Worm (Caenorhabditis elegans) whole organism, L1 larva: Measurements from ENCODE around the gene oac-7.
"Not testable (repeated sequence)": the region's sequence is repeated elsewhere in the genome, so short reads cannot be mapped to it uniquely, and the experiment has no call there.

Experiments
- F16B12.6 ChIP-seq: fragments of 150-350 bp; optimal IDR thresholded peaks from 2 replicates; lab custom pipeline; 2014; ENCODE audit warnings: missing biosample characterization, missing genetic modification characterization
- aha-1 ChIP-seq: fragments of 150-350 bp; optimal IDR thresholded peaks from 2 replicates; lab custom pipeline; 2014; ENCODE audit warnings: missing biosample characterization, missing genetic modification characterization
- alr-1 ChIP-seq: fragments of 200-800 bp; sonication (Bioruptor generic); optimal IDR thresholded peaks from 2 replicates; lab custom pipeline; 2018; ENCODE audit warnings: borderline replicate concordance, mild to moderate bottlenecking, missing genetic modification characterization, missing compliant biosample characterization
- blmp-1 ChIP-seq: fragments of 150-350 bp; optimal IDR thresholded peaks from 2 replicates; lab custom pipeline; 2014; ENCODE audit warnings: missing biosample characterization, missing genetic modification characterization
- dpl-1 ChIP-seq, 3 experiments: fragments of 150-350 bp in 2 of 3; sonication (generic microtip) in 1 of 3; optimal IDR thresholded peaks; 2 replicates each; lab custom pipeline; 2014 to 2017; ENCODE audit warnings: missing biosample characterization in 3 of 3, missing genetic modification characterization in 3 of 3, missing genetic modification reagents in 3 of 3
- efl-1 ChIP-seq, 4 experiments: fragments of 150-350 bp; optimal IDR thresholded peaks in 3 of 4; peaks in 1 of 4; 1 replicate in 1 of 4; 2 replicates in 3 of 4; lab custom pipeline; 2014; ENCODE audit warnings: missing biosample characterization in 2 of 4, missing genetic modification characterization in 2 of 4, missing genetic modification reagents in 2 of 4
- elt-2 ChIP-seq: sonication (generic microtip); optimal IDR thresholded peaks from 2 replicates; lab custom pipeline; 2016; ENCODE audit warnings: missing genetic modification characterization, mild to moderate bottlenecking, inconsistent platforms, missing compliant biosample characterization, missing genetic modification reagents
- grh-1 ChIP-seq: fragments of 200-800 bp; sonication (Bioruptor generic); IDR thresholded peaks from 2 replicates; pipeline ENCODE4 v1.3.6; 2022; ENCODE audit warnings: missing genetic modification reagents, missing genetic modification characterization, missing compliant biosample characterization
- jun-1 ChIP-seq: fragments of 150-350 bp; optimal IDR thresholded peaks from 2 replicates; lab custom pipeline; 2014; ENCODE audit warnings: missing biosample characterization, missing genetic modification reagents, missing genetic modification characterization
- lin-35 ChIP-seq, 2 experiments: fragments of 150-350 bp; optimal IDR thresholded peaks; 2 replicates each; lab custom pipeline; 2014; ENCODE audit warnings: missing biosample characterization in 2 of 2, missing genetic modification characterization in 2 of 2, missing genetic modification reagents in 2 of 2
- lsy-2 ChIP-seq, 2 experiments: fragments of 150-350 bp; optimal IDR thresholded peaks; 2 replicates each; lab custom pipeline; 2014; ENCODE audit warnings: missing biosample characterization in 2 of 2, missing genetic modification characterization in 2 of 2
- mdl-1 ChIP-seq, 2 experiments: fragments of 150-350 bp; optimal IDR thresholded peaks; 2 replicates each; lab custom pipeline; 2014 to 2017; ENCODE audit warnings: missing biosample characterization in 2 of 2, missing genetic modification characterization in 2 of 2, inconsistent platforms in 1 of 2
- mef-2 ChIP-seq: fragments of 150-350 bp; optimal IDR thresholded peaks from 2 replicates; lab custom pipeline; 2014; ENCODE audit warnings: missing biosample characterization, missing genetic modification characterization
- mep-1 ChIP-seq: fragments of 150-350 bp; optimal IDR thresholded peaks from 2 replicates; lab custom pipeline; 2014; ENCODE audit warnings: missing biosample characterization, missing genetic modification characterization
- nhr-20 ChIP-seq: sonication (generic microtip); optimal IDR thresholded peaks from 2 replicates; lab custom pipeline; 2016; ENCODE audit warnings: mild to moderate bottlenecking, missing genetic modification characterization, missing compliant biosample characterization
- nhr-28 ChIP-seq: fragments of 150-350 bp; optimal IDR thresholded peaks from 2 replicates; lab custom pipeline; 2014; ENCODE audit warnings: missing biosample characterization, missing genetic modification characterization
- nhr-47 ChIP-seq: sonication (generic microtip); optimal IDR thresholded peaks from 2 replicates; lab custom pipeline; 2016; ENCODE audit warnings: mild to moderate bottlenecking, missing genetic modification characterization, moderate library complexity, missing compliant biosample characterization
- nhr-71 ChIP-seq: sonication (generic microtip); optimal IDR thresholded peaks from 2 replicates; lab custom pipeline; 2016; ENCODE audit warnings: mild to moderate bottlenecking, missing genetic modification characterization, moderate library complexity, missing compliant biosample characterization
- nhr-77 ChIP-seq: fragments of 150-350 bp; optimal IDR thresholded peaks from 2 replicates; lab custom pipeline; 2014; ENCODE audit warnings: missing biosample characterization, missing genetic modification characterization
- nhr-85 ChIP-seq: sonication (generic microtip); peaks from one replicate; lab custom pipeline; 2016; ENCODE audit warnings: missing genetic modification characterization, inconsistent platforms, missing compliant biosample characterization
- nhr-90 ChIP-seq: sonication (generic microtip); optimal IDR thresholded peaks from 2 replicates; lab custom pipeline; 2016; ENCODE audit warnings: mild to moderate bottlenecking, missing genetic modification characterization, missing compliant biosample characterization; ENCODE audit not compliant: poor library complexity
- pag-3 ChIP-seq: sonication (generic microtip); optimal IDR thresholded peaks from 2 replicates; lab custom pipeline; 2017; ENCODE audit warnings: missing genetic modification characterization, mild to moderate bottlenecking, missing compliant biosample characterization, antibody characterized with exemption, borderline replicate concordance; ENCODE audit not compliant: insufficient read depth
- pqm-1 ChIP-seq: sonication (generic microtip); optimal IDR thresholded peaks from 3 replicates; lab custom pipeline; 2017; ENCODE audit warnings: missing biosample characterization, missing genetic modification characterization
- snpc-4 ChIP-seq: fragments of 150-350 bp; optimal IDR thresholded peaks from 2 replicates; lab custom pipeline; 2014; ENCODE audit warnings: missing biosample characterization, missing genetic modification characterization
- sox-4 ChIP-seq: sonication (generic microtip); optimal IDR thresholded peaks from 2 replicates; lab custom pipeline; 2016; ENCODE audit warnings: missing genetic modification characterization, missing compliant biosample characterization
- sup-37 ChIP-seq: fragments of 200-800 bp; sonication (Bioruptor generic); optimal IDR thresholded peaks from 2 replicates; lab custom pipeline; 2018; ENCODE audit warnings: mild to moderate bottlenecking, missing genetic modification characterization, missing compliant biosample characterization
- swsn-7 ChIP-seq: sonication (generic microtip); optimal IDR thresholded peaks from 2 replicates; lab custom pipeline; 2016; ENCODE audit warnings: missing genetic modification characterization, missing compliant biosample characterization
- tlp-1 ChIP-seq: fragments of 150-350 bp; optimal IDR thresholded peaks from 2 replicates; lab custom pipeline; 2014; ENCODE audit warnings: missing biosample characterization, missing genetic modification characterization
- unc-130 ChIP-seq: fragments of 150-350 bp; optimal IDR thresholded peaks from 2 replicates; lab custom pipeline; 2017; ENCODE audit warnings: missing biosample characterization, missing genetic modification characterization, inconsistent platforms
- vab-15 ChIP-seq: sonication (generic microtip); optimal IDR thresholded peaks from 2 replicates; lab custom pipeline; 2017; ENCODE audit warnings: missing genotype, mild to moderate bottlenecking, missing genetic modification characterization, missing compliant biosample characterization
- zip-4 ChIP-seq: fragments of 200-800 bp; sonication (Bioruptor generic); optimal IDR thresholded peaks from 2 replicates; lab custom pipeline; 2018; ENCODE audit warnings: mild to moderate bottlenecking, missing genetic modification characterization, moderate library complexity, missing compliant biosample characterization

oac-7 gene

DNA sequence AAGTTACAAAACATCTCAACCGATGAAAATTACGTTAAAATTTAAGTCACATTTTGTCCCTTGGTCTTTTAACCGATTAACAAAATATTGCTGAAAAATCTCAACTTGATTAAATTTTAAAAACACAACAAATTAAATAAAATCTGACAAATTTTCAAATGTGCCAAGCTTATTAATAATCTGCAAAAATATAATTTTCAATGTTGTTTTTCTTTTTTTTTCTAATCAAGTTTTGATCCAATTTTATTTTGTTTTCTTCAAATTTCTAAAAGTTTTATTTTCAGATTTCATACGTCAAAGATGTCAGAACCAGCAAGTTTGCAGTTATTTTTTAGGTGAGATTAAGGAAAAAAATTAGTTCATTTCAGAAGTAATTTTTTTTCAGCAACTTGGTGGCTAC lies 26.7 kb downstream of the oac-7 start, which contains the start of gene srw-87:
Gene srw-87 (plus strand): TSS at position 301 of the 400 bp plus-strand sequence.
- TF ChIP-seq nhr-85 (tag; lab: Kevin White, UChicago) = no peak
- no peak for TF ChIP-seq nhr-77 (tag; lab: Kevin White, UChicago)
- no peak for TF ChIP-seq mef-2
- TF ChIP-seq nhr-28 (tag; lab: Kevin White, UChicago) = no peak
- TF ChIP-seq vab-15 (tag; lab: Kevin White, UChicago) = no peak
- no peak for TF ChIP-seq jun-1 (tag; lab: Kevin White, UChicago)
- no peak for TF ChIP-seq nhr-71
- no peak for TF ChIP-seq blmp-1
- no peak for TF ChIP-seq alr-1 (tag; lab: Kevin White, UChicago)

DNA sequence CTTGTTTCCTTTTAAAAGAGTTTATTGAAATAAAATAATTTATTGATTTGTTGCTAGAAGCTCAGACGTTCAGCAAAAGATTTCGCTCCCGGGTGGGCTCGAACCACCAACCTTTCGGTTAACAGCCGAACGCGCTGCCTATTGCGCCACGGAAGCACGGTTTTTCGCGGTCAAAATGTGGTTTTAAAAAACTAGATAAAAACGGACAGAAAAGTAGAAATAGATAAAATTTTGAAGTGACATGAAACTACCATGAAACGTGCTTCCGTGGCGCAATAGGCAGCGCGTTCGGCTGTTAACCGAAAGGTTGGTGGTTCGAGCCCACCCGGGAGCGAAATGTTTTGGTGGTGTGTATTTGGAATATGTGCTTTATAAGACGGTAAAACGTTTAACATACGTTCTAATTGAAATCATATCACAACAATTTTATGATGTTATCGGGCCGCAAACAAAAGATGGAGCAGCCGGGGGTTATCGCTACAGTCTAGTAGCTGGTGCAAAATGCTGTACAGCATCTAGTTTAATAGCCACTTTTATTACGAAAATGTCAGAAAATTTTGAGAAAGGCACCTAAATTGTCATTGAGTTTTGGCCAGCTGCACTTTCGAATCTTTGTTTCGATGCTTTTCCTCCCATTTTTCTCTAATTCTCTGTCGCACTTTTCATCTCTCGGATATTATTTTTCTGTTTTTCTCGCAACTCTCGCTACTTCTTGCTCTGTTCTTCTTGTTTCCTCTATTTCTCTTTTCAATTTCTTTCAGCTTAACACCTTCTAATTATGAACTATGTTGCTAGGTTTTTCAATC lies 28.9 kb downstream of the oac-7 start, which contains the start of gene slc-9B.2:
Gene slc-9B.2 (plus strand): TSS at position 756 of the 806 bp plus-strand sequence.
- TF ChIP-seq nhr-90 (tag; lab: Kevin White, UChicago) (peak; percentile 37), nhr-85 (tag; lab: Kevin White, UChicago) (peak; percentile 4), efl-1 (optimal IDR thresholded peaks at IDR 0.05; lab: Kevin White, UChicago) (peak in 1 of 2 experiments; percentile 7), grh-1 (GFP tag; lab: Robert Waterston, UW) (0 out of 2 replicates have a peak, but pooled peaks have one; percentile 20)
- not testable (repeated sequence) for TF ChIP-seq efl-1 (GFP tag; optimal IDR thresholded peaks at IDR 0.05 in 1 of 2; lab: Kevin White, UChicago)
- TF ChIP-seq, all 84 proteins: peak for 4; not testable (repeated sequence) for 80

DNA sequence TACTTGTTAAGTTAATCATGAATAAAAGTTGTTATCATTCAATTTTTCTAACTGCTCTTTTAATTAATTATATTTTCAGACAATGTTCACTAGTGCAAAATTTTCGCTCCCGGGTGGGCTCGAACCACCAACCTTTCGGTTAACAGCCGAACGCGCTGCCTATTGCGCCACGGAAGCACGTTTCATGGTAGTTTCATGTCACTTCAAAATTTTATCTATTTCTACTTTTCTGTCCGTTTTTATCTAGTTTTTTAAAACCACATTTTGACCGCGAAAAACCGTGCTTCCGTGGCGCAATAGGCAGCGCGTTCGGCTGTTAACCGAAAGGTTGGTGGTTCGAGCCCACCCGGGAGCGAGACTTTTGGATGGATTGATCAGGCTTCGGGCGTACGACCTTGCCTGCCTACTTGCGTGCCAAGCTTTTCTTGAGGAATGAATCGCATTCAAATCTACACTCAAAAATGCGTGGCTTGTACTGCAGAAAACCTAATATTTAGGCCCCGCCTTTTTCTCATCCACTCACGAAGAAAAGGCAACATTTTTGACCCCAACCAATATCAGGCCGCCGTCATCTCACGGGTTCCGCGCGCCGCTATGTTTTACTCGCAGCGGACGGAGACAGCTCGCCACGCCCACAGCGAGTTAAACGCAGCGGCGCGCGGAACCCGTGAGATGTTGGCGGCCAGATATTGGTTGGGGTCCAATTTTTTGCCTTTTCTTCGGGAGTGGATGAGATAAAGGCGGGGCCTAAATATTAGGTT lies 32.1 kb downstream of the oac-7 start:
- not testable (repeated sequence) for TF ChIP-seq efl-1 (optimal IDR thresholded peaks at IDR 0.05; lab: Kevin White, UChicago)
- TF ChIP-seq efl-1 (GFP tag; optimal IDR thresholded peaks at IDR 0.05 in 1 of 2; lab: Kevin White, UChicago) (peak in 1 of 2 experiments; percentile 7), snpc-4 (peak; percentile 47)
- TF ChIP-seq, all 84 proteins: peak for 2; not testable (repeated sequence) for 82

DNA sequence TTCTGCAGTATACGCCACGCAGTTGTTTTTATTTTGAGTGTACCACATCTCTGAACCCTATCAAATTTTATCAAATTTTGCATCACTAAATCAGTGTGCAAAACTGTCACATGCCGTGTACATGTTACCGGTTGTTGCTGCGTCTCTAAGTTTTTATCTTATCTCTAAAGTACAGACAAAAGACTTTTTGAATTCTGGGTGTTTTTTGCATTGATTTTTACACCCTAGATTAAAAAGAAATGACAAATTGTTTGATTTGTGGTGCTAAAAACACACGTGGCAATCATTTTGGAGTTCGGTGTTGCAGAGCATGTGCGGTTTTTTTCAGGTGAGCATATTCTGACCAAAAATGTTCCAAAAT lies 32.6 kb downstream of the oac-7 start, which contains the start of gene nhr-193:
Gene nhr-193 (plus strand): TSS at position 51 of the 361 bp plus-strand sequence.
- TF ChIP-seq tlp-1 = no peak
- TF ChIP-seq nhr-85 (tag; lab: Kevin White, UChicago) = no peak
- no peak for TF ChIP-seq zip-4 (GFP tag; lab: Kevin White, UChicago)
- no peak for TF ChIP-seq snpc-4
- TF ChIP-seq mep-1 (tag; lab: Kevin White, UChicago) = no peak
- no peak for TF ChIP-seq swsn-7 (tag; lab: Kevin White, UChicago)
- no peak for TF ChIP-seq sox-4
- no peak for TF ChIP-seq dpl-1 (GFP tag; optimal IDR thresholded peaks at IDR 0.05; lab: Kevin White, UChicago)
- no peak for TF ChIP-seq efl-1 (optimal IDR thresholded peaks at IDR 0.05; lab: Kevin White, UChicago)
- TF ChIP-seq efl-1 (GFP tag; optimal IDR thresholded peaks at IDR 0.05 in 1 of 2; lab: Kevin White, UChicago) = no peak
- TF ChIP-seq lin-35 (GFP tag; optimal IDR thresholded peaks at IDR 0.05; lab: Kevin White, UChicago) = peak in 1 of 2 experiments; percentile 37
- no peak for TF ChIP-seq aha-1 (tag; lab: Kevin White, UChicago)
- no peak for TF ChIP-seq pqm-1 (tag; lab: Kevin White, UChicago)
- no peak for TF ChIP-seq jun-1 (tag; lab: Kevin White, UChicago)
- TF ChIP-seq nhr-28 (tag; lab: Kevin White, UChicago) = no peak
- peak; percentile 40 for TF ChIP-seq nhr-20 (tag; lab: Kevin White, UChicago)
- no peak for TF ChIP-seq pag-3 (tag; lab: Kevin White, UChicago)
- TF ChIP-seq unc-130 (tag; lab: Kevin White, UChicago) = no peak
- no peak for TF ChIP-seq mdl-1 (tag; optimal IDR thresholded peaks at IDR 0.05; lab: Kevin White, UChicago)
- peak; percentile 48 for TF ChIP-seq elt-2
- no peak for TF ChIP-seq lsy-2 (tag; optimal IDR thresholded peaks at IDR 0.05; lab: Kevin White, UChicago)
- TF ChIP-seq blmp-1 = no peak
- no peak for TF ChIP-seq sup-37 (GFP tag; lab: Kevin White, UChicago)
- TF ChIP-seq nhr-47 (tag; lab: Kevin White, UChicago) = no peak
- TF ChIP-seq nhr-90 (tag; lab: Kevin White, UChicago) = no peak
- no peak for TF ChIP-seq F16B12.6 (tag; lab: Kevin White, UChicago)
- no peak for TF ChIP-seq nhr-77 (tag; lab: Kevin White, UChicago)
